Worm (Caenorhabditis elegans): ENCODE data around the gene C45B11.9.

C45B11.9 gene

DNA sequence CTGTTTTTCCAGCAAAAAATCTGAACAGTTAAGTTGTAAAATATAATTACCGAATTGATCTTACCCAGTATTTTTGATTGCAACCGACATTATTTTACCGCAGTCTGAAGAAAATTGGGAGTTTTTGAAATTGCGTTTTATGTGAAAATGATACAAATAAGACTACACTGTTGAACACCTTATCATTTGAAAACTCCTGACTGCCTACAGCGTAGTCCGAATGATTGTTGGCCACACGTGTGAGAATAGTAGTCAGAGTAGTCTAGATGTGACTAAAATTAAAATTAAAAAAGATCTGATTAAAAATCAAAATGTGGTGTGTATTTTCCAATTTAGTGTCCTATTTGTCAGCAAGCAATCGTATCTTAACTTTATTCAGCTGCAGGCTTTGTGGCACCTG, 6.6 kb downstream of the C45B11.9 start, which contains the start of gene dhs-18 (continued):
- peak; percentile 9 for TF ChIP-seq dve-1 (tag; optimal IDR thresholded peaks at IDR 0.05; ENCODE audit: insufficient read depth)
- TF ChIP-seq aha-1 (tag), result no peak
- TF ChIP-seq daf-12 (tag; optimal IDR thresholded peaks at IDR 0.05), result no peak
- TF ChIP-seq mdt-29 (GFP tag; IDR thresholded peaks at IDR 0.05), result no peak

DNA sequence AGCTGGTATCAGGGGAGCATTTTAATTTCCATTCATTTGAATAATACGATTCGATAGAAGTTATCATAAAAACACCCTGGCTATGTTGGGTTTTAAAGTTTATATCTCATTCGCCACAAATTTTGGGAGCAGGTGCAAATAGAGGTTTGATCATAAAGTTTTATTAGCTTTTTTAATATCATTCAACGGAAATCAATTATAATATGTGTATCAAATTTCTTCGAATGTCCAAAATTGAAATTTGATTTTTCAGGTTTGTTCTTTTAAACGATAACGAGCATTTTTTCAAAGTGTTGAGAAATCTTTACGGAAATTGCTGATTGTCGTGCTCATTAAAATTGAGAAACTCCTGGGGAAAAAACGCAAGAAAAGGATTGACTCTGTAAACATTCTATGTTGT, 8.6 kb downstream of the C45B11.9 start, which contains the start of gene srh-74:
Gene srh-74, minus strand, starts transcription at position 101 of the 400 bp plus-strand sequence.
- TF ChIP-seq ceh-44 (GFP tag; IDR thresholded peaks at IDR 0.05) (no peak), attf-4 (tag; optimal IDR thresholded peaks at IDR 0.05) (no peak), hlh-30 (tag; optimal IDR thresholded peaks at IDR 0.05; ENCODE audit: insufficient read depth) (no peak), set-16 (GFP tag; IDR thresholded peaks at IDR 0.05) (no peak), nhr-102 (tag; optimal IDR thresholded peaks at IDR 0.05) (no peak), nhr-10 (tag; optimal IDR thresholded peaks at IDR 0.05) (no peak), daf-8 (GFP tag; IDR thresholded peaks at IDR 0.05) (no peak), madf-5 (GFP tag; IDR thresholded peaks at IDR 0.05) (no peak), hif-1 (tag; optimal IDR thresholded peaks at IDR 0.05) (no peak), dve-1 (tag; optimal IDR thresholded peaks at IDR 0.05; ENCODE audit: insufficient read depth) (no peak), Y48G9A.11 (GFP tag; IDR thresholded peaks at IDR 0.05) (no peak), hlh-11 (tag; optimal IDR thresholded peaks at IDR 0.05) (no peak), ztf-11 (tag; optimal IDR thresholded peaks at IDR 0.05) (no peak), php-3 (GFP tag; IDR thresholded peaks at IDR 0.05) (no peak), daf-19 (GFP tag; conservative IDR thresholded peaks at IDR 0.05) (no peak), snpc-4 (tag; optimal IDR thresholded peaks at IDR 0.05) (no peak), daf-12 (tag; optimal IDR thresholded peaks at IDR 0.05) (no peak)

DNA sequence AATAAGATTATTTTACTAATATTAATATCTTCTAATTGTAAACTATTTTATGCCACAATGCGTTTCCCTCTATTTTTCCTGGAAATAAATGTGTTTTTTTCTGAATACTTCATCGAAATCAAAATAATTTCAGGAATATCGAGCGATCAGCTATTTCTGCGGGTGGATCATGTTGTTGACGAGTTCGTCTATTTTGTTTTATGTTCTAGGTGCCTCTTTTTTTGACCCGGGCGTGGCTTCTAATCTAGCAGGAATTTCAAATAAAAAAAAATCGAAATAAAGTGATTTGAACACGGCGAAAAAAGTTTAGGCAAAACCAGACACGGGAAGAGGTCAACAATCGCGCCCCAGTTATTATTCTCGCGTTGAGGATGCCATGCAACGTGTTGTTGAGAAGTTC, 11.8 kb downstream of the C45B11.9 start, which contains the start of gene T04C12.33:
Gene T04C12.33, plus strand, starts transcription at position 301 of the 400 bp plus-strand sequence.
- TF ChIP-seq aha-1 (tag) (peak; percentile 88), ZK546.5 (tag; optimal IDR thresholded peaks at IDR 0.05) (no peak)

ce11 chrV:11053827-11054226, 13.7 kb downstream of the C45B11.9 start, which contains the start of gene T04C12.7:
TSS of gene T04C12.7 (plus strand) at chrV:11054127.
- TF ChIP-seq nhr-76 (tag; optimal IDR thresholded peaks at IDR 0.05) (no peak), unc-62 (GFP tag; optimal IDR thresholded peaks at IDR 0.05 in 1 of 2) (peak in 1 of 2 experiments; percentile 58), unc-62 (tag; optimal IDR thresholded peaks at IDR 0.05) (no peak), lin-15B (tag; optimal IDR thresholded peaks at IDR 0.05) (no peak), spr-1 (tag; optimal IDR thresholded peaks at IDR 0.05) (no peak), ctbp-1 (GFP tag; IDR thresholded peaks at IDR 0.05) (no peak), nhr-25 (tag; optimal IDR thresholded peaks at IDR 0.05; ENCODE audit: borderline replicate concordance, insufficient read depth) (no peak), snpc-1.2 (GFP tag; IDR thresholded peaks at IDR 0.05) (no peak)

ce11 chrV:11056484-11056883, 16.4 kb downstream of the C45B11.9 start:
- TF ChIP-seq aha-1 (tag) (peak; percentile 92), spr-1 (tag; optimal IDR thresholded peaks at IDR 0.05) (no peak), ZK546.5 (tag; optimal IDR thresholded peaks at IDR 0.05) (no peak), php-3 (GFP tag; IDR thresholded peaks at IDR 0.05) (no peak), daf-12 (tag; optimal IDR thresholded peaks at IDR 0.05) (no peak), pqm-1 (tag; optimal IDR thresholded peaks at IDR 0.05) (no peak), daf-8 (GFP tag; IDR thresholded peaks at IDR 0.05) (no peak)

ce11 chrV:11057043-11057442, 16.9 kb downstream of the C45B11.9 start, which contains the start of gene srh-75:
TSS of gene srh-75 (minus strand) at chrV:11057143.
- TF ChIP-seq nhr-48 (tag; optimal IDR thresholded peaks at IDR 0.05), result no peak
- TF ChIP-seq unc-62 (GFP tag; optimal IDR thresholded peaks at IDR 0.05 in 1 of 2), result peak in 1 of 2 experiments; percentile 78
- TF ChIP-seq unc-62 (tag; optimal IDR thresholded peaks at IDR 0.05), result no peak
- TF ChIP-seq rbr-2 (tag; optimal IDR thresholded peaks at IDR 0.05), result no peak

Data from whole organism, L4 larva.